Fruit fly (Drosophila melanogaster): Measurements from ENCODE around the gene mRpL35.
A peak's percentile ranks its signal among the peaks of the same experiment; 100 is the strongest.

mRpL35 gene

dm6 chr3R:22057083-22057482, 33.8 kb downstream of the mRpL35 start:
- TF ChIP-seq fd96Ca (GFP tag; IDR thresholded peaks at IDR 0.05) (no peak), CG12605 (GFP tag; IDR thresholded peaks at IDR 0.05) (no peak), CG4496 (GFP tag; IDR thresholded peaks at IDR 0.05) (no peak), CG8301 (tag; optimal IDR thresholded peaks at IDR 0.05) (no peak), CG14655 (GFP tag; optimal IDR thresholded peaks at IDR 0.05) (no peak), CG8159 (tag; optimal IDR thresholded peaks at IDR 0.05) (no peak), CG17806 (tag; optimal IDR thresholded peaks at IDR 0.05) (no peak), CG9948 (tag; optimal IDR thresholded peaks at IDR 0.05) (no peak), Ets98B (GFP tag; IDR thresholded peaks at IDR 0.05) (no peak), D1 (tag; optimal IDR thresholded peaks at IDR 0.05) (no peak)

dm6 chr3R:22066440-22066839, 43.1 kb downstream of the mRpL35 start:
- TF ChIP-seq EcR (GFP tag; optimal IDR thresholded peaks at IDR 0.05) (no peak), CG12605 (GFP tag; IDR thresholded peaks at IDR 0.05) (no peak), rn (GFP tag; IDR thresholded peaks at IDR 0.05) (no peak), CG8159 (tag; optimal IDR thresholded peaks at IDR 0.05) (no peak), Pif1B (GFP tag; optimal IDR thresholded peaks at IDR 0.05) (peak; percentile 20), CG8301 (tag; optimal IDR thresholded peaks at IDR 0.05) (no peak)

DNA sequence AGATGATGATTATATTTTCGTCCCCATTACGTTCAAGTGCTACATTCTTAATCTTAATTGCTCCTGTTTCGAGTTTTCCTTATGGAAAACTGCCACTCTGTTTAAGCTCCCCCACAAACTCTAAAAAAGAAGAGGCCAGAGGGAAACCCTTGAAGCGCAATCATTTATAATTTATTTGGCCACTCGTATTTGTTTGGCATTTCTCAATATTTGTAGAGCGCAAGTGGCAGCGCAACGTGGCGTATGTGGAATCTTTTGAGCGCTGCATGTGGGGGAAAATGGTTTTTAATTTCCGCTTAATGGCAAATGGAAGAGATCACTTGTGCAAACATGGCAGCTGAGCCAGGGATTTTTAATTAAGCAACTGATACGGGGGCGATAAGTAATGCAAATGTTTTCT, 43.9 kb downstream of the mRpL35 start:
- TF ChIP-seq CG17806 (tag; optimal IDR thresholded peaks at IDR 0.05) (no peak), CG9948 (tag; optimal IDR thresholded peaks at IDR 0.05) (no peak), fd96Ca (GFP tag; IDR thresholded peaks at IDR 0.05) (no peak), D1 (tag; optimal IDR thresholded peaks at IDR 0.05) (no peak), CG32121 (GFP tag; IDR thresholded peaks at IDR 0.05) (no peak), Pif1A (GFP tag; optimal IDR thresholded peaks at IDR 0.05) (no peak), gl (tag; optimal IDR thresholded peaks at IDR 0.05) (no peak), CG34367 (tag; optimal IDR thresholded peaks at IDR 0.05) (no peak), Snoo (tag; optimal IDR thresholded peaks at IDR 0.05) (no peak), Pif1B (GFP tag; optimal IDR thresholded peaks at IDR 0.05) (no peak), Ets98B (GFP tag; IDR thresholded peaks at IDR 0.05) (no peak), CG4496 (GFP tag; IDR thresholded peaks at IDR 0.05) (no peak), CG8159 (tag; optimal IDR thresholded peaks at IDR 0.05) (no peak), EcR (GFP tag; optimal IDR thresholded peaks at IDR 0.05) (no peak), rn (GFP tag; IDR thresholded peaks at IDR 0.05) (no peak), CG8301 (tag; optimal IDR thresholded peaks at IDR 0.05) (no peak), CG15710 (tag; optimal IDR thresholded peaks at IDR 0.05) (no peak), CG12605 (GFP tag; IDR thresholded peaks at IDR 0.05) (no peak), CG10348 (GFP tag; IDR thresholded peaks at IDR 0.05) (no peak), CG13204 (GFP tag; optimal IDR thresholded peaks at IDR 0.05) (no peak)

DNA sequence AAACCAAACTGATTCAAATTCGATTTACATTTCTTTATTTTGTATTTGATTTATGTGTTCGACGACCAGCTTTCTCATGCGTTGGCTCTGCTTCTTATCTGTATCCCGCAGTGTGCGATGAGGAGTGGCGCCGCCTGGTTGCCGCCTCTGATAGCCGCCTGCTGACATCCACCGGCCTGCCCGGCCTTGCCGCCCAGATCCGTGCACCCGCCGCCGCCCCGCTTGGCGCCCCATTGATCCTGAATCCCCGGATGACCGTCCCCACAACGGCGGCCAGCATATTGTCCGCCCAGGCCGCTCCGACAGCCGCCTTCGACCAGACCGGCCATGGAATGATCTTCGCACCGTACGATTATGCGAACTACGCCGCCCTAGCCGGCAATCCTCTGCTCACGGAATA, 48.3 kb downstream of the mRpL35 start:
- TF ChIP-seq CG8301 (tag; optimal IDR thresholded peaks at IDR 0.05), result no peak
- no peak for TF ChIP-seq gl (tag; optimal IDR thresholded peaks at IDR 0.05)
- TF ChIP-seq CG8159 (tag; optimal IDR thresholded peaks at IDR 0.05), result no peak
- TF ChIP-seq CG12605 (GFP tag; IDR thresholded peaks at IDR 0.05), result no peak
- no peak for TF ChIP-seq Pif1A (GFP tag; optimal IDR thresholded peaks at IDR 0.05)
- TF ChIP-seq CG14655 (GFP tag; optimal IDR thresholded peaks at IDR 0.05), result no peak
- TF ChIP-seq D1 (tag; optimal IDR thresholded peaks at IDR 0.05), result no peak
- no peak for TF ChIP-seq Pif1B (GFP tag; optimal IDR thresholded peaks at IDR 0.05)
- no peak for TF ChIP-seq CG17806 (tag; optimal IDR thresholded peaks at IDR 0.05)
- TF ChIP-seq CG34367 (tag; optimal IDR thresholded peaks at IDR 0.05), result no peak
- no peak for TF ChIP-seq CG4496 (GFP tag; IDR thresholded peaks at IDR 0.05)
- no peak for TF ChIP-seq rn (GFP tag; IDR thresholded peaks at IDR 0.05)
- TF ChIP-seq Ets98B (GFP tag; IDR thresholded peaks at IDR 0.05), result no peak
- TF ChIP-seq CG13204 (GFP tag; optimal IDR thresholded peaks at IDR 0.05), result no peak
- TF ChIP-seq CG9948 (tag; optimal IDR thresholded peaks at IDR 0.05), result no peak
- TF ChIP-seq Snoo (tag; optimal IDR thresholded peaks at IDR 0.05), result no peak
- no peak for TF ChIP-seq CG15710 (tag; optimal IDR thresholded peaks at IDR 0.05)
- TF ChIP-seq CG10348 (GFP tag; IDR thresholded peaks at IDR 0.05), result no peak
- no peak for TF ChIP-seq fd96Ca (GFP tag; IDR thresholded peaks at IDR 0.05)

DNA sequence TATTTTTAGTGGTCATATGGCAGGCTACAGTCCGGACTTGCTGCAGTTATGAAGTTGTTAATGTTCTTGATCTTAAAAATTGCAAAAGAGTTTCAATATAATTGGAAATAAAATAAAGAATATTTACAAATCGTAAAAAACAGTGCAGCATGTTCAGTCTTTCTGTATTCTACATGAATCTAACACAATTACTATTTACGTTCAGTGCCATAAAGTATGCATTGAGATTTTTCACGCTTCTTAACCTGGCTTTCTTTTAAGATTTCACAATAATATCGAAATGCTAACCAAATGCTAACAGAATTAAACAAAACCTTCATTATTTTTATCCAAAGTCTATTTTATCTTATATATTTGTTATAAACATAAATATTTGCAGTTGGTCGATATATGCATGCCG, 49.2 kb downstream of the mRpL35 start:
- TF ChIP-seq Ets98B (GFP tag; IDR thresholded peaks at IDR 0.05) (no peak), CG4496 (GFP tag; IDR thresholded peaks at IDR 0.05) (no peak), Pif1A (GFP tag; optimal IDR thresholded peaks at IDR 0.05) (no peak), CG34367 (tag; optimal IDR thresholded peaks at IDR 0.05) (no peak), CG14655 (GFP tag; optimal IDR thresholded peaks at IDR 0.05) (no peak), fd96Ca (GFP tag; IDR thresholded peaks at IDR 0.05) (no peak), CG13204 (GFP tag; optimal IDR thresholded peaks at IDR 0.05) (no peak), Snoo (tag; optimal IDR thresholded peaks at IDR 0.05) (no peak), Pif1B (GFP tag; optimal IDR thresholded peaks at IDR 0.05) (no peak), CG17806 (tag; optimal IDR thresholded peaks at IDR 0.05) (no peak)

All from whole organism, pupa.